Worm (Caenorhabditis elegans) whole organism, young adult: ENCODE data around the gene nsy-4.

Experiments
- D2030.7 ChIP-seq: fragments of 200-800 bp; sonication (Bioruptor generic); IDR thresholded peaks from 2 replicates; pipeline ENCODE4 v1.3.6; 2022; ENCODE audit warnings: missing genetic modification reagents, missing genetic modification characterization, missing compliant biosample characterization
- F10E7.11 ChIP-seq: sonication (generic microtip); optimal IDR thresholded peaks from 2 replicates; lab custom pipeline; 2017; ENCODE audit warnings: mild to moderate bottlenecking, missing genetic modification characterization, moderate library complexity, missing compliant biosample characterization
- F23B12.7 ChIP-seq: sonication (generic microtip); optimal IDR thresholded peaks from 2 replicates; lab custom pipeline; 2017; ENCODE audit warnings: missing genetic modification characterization, mild to moderate bottlenecking, missing compliant biosample characterization, antibody characterized with exemption, moderate library complexity; ENCODE audit not compliant: insufficient read depth
- F37B4.10 ChIP-seq: fragments of 200-800 bp; sonication (Bioruptor generic); IDR thresholded peaks from 2 replicates; pipeline ENCODE4 v1.3.6; 2022; ENCODE audit warnings: missing genetic modification characterization, missing compliant biosample characterization
- F49E8.2 ChIP-seq: sonication (generic microtip); optimal IDR thresholded peaks from 3 replicates; lab custom pipeline; 2017; ENCODE audit warnings: missing genetic modification characterization, mild to moderate bottlenecking, missing compliant biosample characterization, antibody characterized with exemption, moderate library complexity; ENCODE audit not compliant: insufficient read depth
- F57A8.1 ChIP-seq: fragments of 200-800 bp; sonication (Bioruptor generic); optimal IDR thresholded peaks from 2 replicates; lab custom pipeline; 2018; ENCODE audit warnings: mild to moderate bottlenecking, missing genetic modification characterization, moderate library complexity, missing compliant biosample characterization
- K11D2.4 ChIP-seq: fragments of 200-800 bp; sonication (Bioruptor generic); IDR thresholded peaks from 2 replicates; pipeline ENCODE4 v1.3.6; 2022; ENCODE audit warnings: missing genetic modification reagents, missing genetic modification characterization, missing compliant biosample characterization
- ZK185.1 ChIP-seq: sonication (generic microtip); optimal IDR thresholded peaks from 2 replicates; lab custom pipeline; 2016; ENCODE audit warnings: mild to moderate bottlenecking, missing genetic modification characterization, missing compliant biosample characterization; ENCODE audit not compliant: poor library complexity, severe bottlenecking
- akir-1 ChIP-seq: fragments of 200-800 bp; sonication (Bioruptor generic); optimal IDR thresholded peaks from 2 replicates; lab custom pipeline; 2018; ENCODE audit warnings: mild to moderate bottlenecking, missing genetic modification characterization, moderate library complexity, missing compliant biosample characterization
- athp-1 ChIP-seq: sonication (generic microtip); optimal IDR thresholded peaks from 2 replicates; lab custom pipeline; 2017; ENCODE audit warnings: mild to moderate bottlenecking, missing genetic modification characterization, missing compliant biosample characterization
- attf-3 ChIP-seq: fragments of 200-800 bp; sonication (Bioruptor generic); conservative IDR thresholded peaks from 2 replicates; pipeline ENCODE4 v1.3.6; 2022; ENCODE audit warnings: missing genetic modification reagents, missing genetic modification characterization, missing compliant biosample characterization
- attf-6 ChIP-seq: fragments of 200-800 bp; sonication (Bioruptor generic); IDR thresholded peaks from 2 replicates; pipeline ENCODE4 v1.3.6; 2022; ENCODE audit warnings: missing genetic modification reagents, missing genetic modification characterization, missing compliant biosample characterization
- ccch-3 ChIP-seq: fragments of 200-800 bp; sonication (Bioruptor generic); optimal IDR thresholded peaks from 2 replicates; lab custom pipeline; 2018; ENCODE audit warnings: mild to moderate bottlenecking, missing genetic modification characterization, missing compliant biosample characterization
- ceh-91 ChIP-seq: fragments of 200-800 bp; sonication (Bioruptor generic); IDR thresholded peaks from 2 replicates; pipeline ENCODE4 v1.3.6; 2022; ENCODE audit warnings: missing genetic modification reagents, missing genetic modification characterization, missing compliant biosample characterization
- egl-44 ChIP-seq: fragments of 200-800 bp; sonication (Bioruptor generic); IDR thresholded peaks from 2 replicates; pipeline ENCODE4 v1.3.6; 2022; ENCODE audit warnings: missing genetic modification reagents, missing genetic modification characterization, missing compliant biosample characterization
- egrh-3 ChIP-seq: fragments of 200-800 bp; sonication (Bioruptor generic); IDR thresholded peaks from 2 replicates; pipeline ENCODE4 v1.3.6; 2022; ENCODE audit warnings: missing genetic modification reagents, missing genetic modification characterization, missing compliant biosample characterization
- ets-4 ChIP-seq: fragments of 200-800 bp; sonication (Bioruptor generic); optimal IDR thresholded peaks from 2 replicates; lab custom pipeline; 2018; ENCODE audit warnings: mild to moderate bottlenecking, missing genetic modification characterization, missing compliant biosample characterization
- hmg-1.2 ChIP-seq: fragments of 200-800 bp; sonication (Bioruptor generic); IDR thresholded peaks from 2 replicates; pipeline ENCODE4 v1.3.6; 2022; ENCODE audit warnings: missing genetic modification reagents, missing genetic modification characterization, missing compliant biosample characterization
- hsf-1 ChIP-seq: fragments of 200-800 bp; sonication (Bioruptor generic); IDR thresholded peaks from 2 replicates; pipeline ENCODE4 v1.3.6; 2022; ENCODE audit warnings: missing genetic modification reagents, missing genetic modification characterization, missing compliant biosample characterization
- let-526 ChIP-seq: fragments of 200-800 bp; sonication (Bioruptor generic); IDR thresholded peaks from 2 replicates; pipeline ENCODE4 v1.3.6; 2022; ENCODE audit warnings: missing genetic modification reagents, missing genetic modification characterization, missing compliant biosample characterization
- let-607 ChIP-seq, 2 experiments: fragments of 200-800 bp in 1 of 2; sonication (Bioruptor generic) in 1 of 2; sonication (generic microtip) in 1 of 2; optimal IDR thresholded peaks; 2 replicates each; lab custom pipeline; 2016 to 2018; ENCODE audit warnings: mild to moderate bottlenecking in 2 of 2, missing compliant biosample characterization in 2 of 2, missing genetic modification characterization in 2 of 2, moderate library complexity in 2 of 2, missing genotype in 1 of 2
- lin-40 ChIP-seq: sonication (generic microtip); optimal IDR thresholded peaks from 2 replicates; lab custom pipeline; 2016; ENCODE audit warnings: missing genetic modification characterization, mild to moderate bottlenecking, missing compliant biosample characterization, missing genotype, missing genetic modification reagents
- lir-1 ChIP-seq: fragments of 200-800 bp; sonication (Bioruptor generic); conservative IDR thresholded peaks from 2 replicates; pipeline ENCODE4 v1.3.6; 2022; ENCODE audit warnings: missing genetic modification reagents, missing genetic modification characterization, missing compliant biosample characterization
- lsl-1 ChIP-seq: fragments of 200-800 bp; sonication (Bioruptor generic); optimal IDR thresholded peaks from 2 replicates; lab custom pipeline; 2018; ENCODE audit warnings: mild to moderate bottlenecking, missing genetic modification characterization, moderate library complexity, missing compliant biosample characterization
- madf-3 ChIP-seq: fragments of 200-800 bp; sonication (Bioruptor generic); IDR thresholded peaks from 2 replicates; pipeline ENCODE4 v1.3.6; 2022; ENCODE audit warnings: missing genetic modification reagents, missing genetic modification characterization, missing compliant biosample characterization
- madf-8 ChIP-seq: fragments of 200-800 bp; sonication (Bioruptor generic); conservative IDR thresholded peaks from 2 replicates; pipeline ENCODE4 v1.3.6; 2022; ENCODE audit warnings: missing genetic modification reagents, missing genetic modification characterization, missing compliant biosample characterization
- mcd-1 ChIP-seq: fragments of 200-800 bp; sonication (Bioruptor generic); IDR thresholded peaks from 2 replicates; pipeline ENCODE4 v1.3.6; 2022; ENCODE audit warnings: missing genetic modification reagents, missing genetic modification characterization, missing compliant biosample characterization
- mel-28 ChIP-seq: sonication (generic microtip); optimal IDR thresholded peaks from 2 replicates; lab custom pipeline; 2016; ENCODE audit warnings: borderline replicate concordance, mild to moderate bottlenecking, missing genetic modification characterization, missing compliant biosample characterization
- mxl-1 ChIP-seq: sonication (generic microtip); optimal IDR thresholded peaks from 2 replicates; lab custom pipeline; 2016; ENCODE audit warnings: missing genetic modification characterization, missing compliant biosample characterization
- nhr-120 ChIP-seq: fragments of 200-800 bp; sonication (Bioruptor generic); IDR thresholded peaks from 2 replicates; pipeline ENCODE4 v1.3.6; 2022; ENCODE audit warnings: missing genetic modification characterization, missing compliant biosample characterization
- nhr-27 ChIP-seq: fragments of 200-800 bp; sonication (Bioruptor generic); optimal IDR thresholded peaks from 2 replicates; lab custom pipeline; 2018; ENCODE audit warnings: mild to moderate bottlenecking, missing genetic modification characterization, moderate library complexity, missing compliant biosample characterization
- nhr-80 ChIP-seq: sonication (generic microtip); optimal IDR thresholded peaks from 2 replicates; lab custom pipeline; 2016; ENCODE audit warnings: missing genetic modification characterization, missing compliant biosample characterization
- pbrm-1 ChIP-seq: fragments of 200-800 bp; sonication (Bioruptor generic); IDR thresholded peaks from 2 replicates; pipeline ENCODE4 v1.3.6; 2022; ENCODE audit warnings: missing genetic modification reagents, missing genetic modification characterization, missing compliant biosample characterization
- pha-4 ChIP-seq: fragments of 150-350 bp; sonication (generic microtip); optimal IDR thresholded peaks from 2 replicates; lab custom pipeline; 2014; ENCODE audit warnings: missing biosample characterization, missing genetic modification reagents, missing genetic modification characterization
- repo-1 ChIP-seq: sonication (generic microtip); optimal IDR thresholded peaks from 2 replicates; lab custom pipeline; 2017; ENCODE audit warnings: mild to moderate bottlenecking, missing genetic modification characterization, missing compliant biosample characterization
- sdz-38 ChIP-seq: sonication (generic microtip); optimal IDR thresholded peaks from 2 replicates; lab custom pipeline; 2016; ENCODE audit warnings: missing genotype, missing genetic modification characterization, missing compliant biosample characterization
- snpc-1.1 ChIP-seq: sonication (generic microtip); optimal IDR thresholded peaks from 2 replicates; lab custom pipeline; 2017; ENCODE audit warnings: missing genetic modification characterization, mild to moderate bottlenecking, missing compliant biosample characterization, antibody characterized with exemption, moderate library complexity, missing genotype, missing genetic modification reagents; ENCODE audit not compliant: insufficient read depth
- snpc-1.3 ChIP-seq: sonication (generic microtip); optimal IDR thresholded peaks from 2 replicates; lab custom pipeline; 2017; ENCODE audit warnings: missing genetic modification characterization, mild to moderate bottlenecking, missing compliant biosample characterization, antibody characterized with exemption, moderate library complexity, missing genotype, missing genetic modification reagents; ENCODE audit not compliant: insufficient read depth
- snpc-3.4 ChIP-seq: sonication (generic microtip); optimal IDR thresholded peaks from 2 replicates; lab custom pipeline; 2017; ENCODE audit warnings: missing genetic modification characterization, mild to moderate bottlenecking, missing compliant biosample characterization, antibody characterized with exemption, moderate library complexity, missing genotype, missing genetic modification reagents
- somi-1 ChIP-seq: fragments of 200-800 bp; sonication (Bioruptor generic); optimal IDR thresholded peaks from 2 replicates; lab custom pipeline; 2018; ENCODE audit warnings: mild to moderate bottlenecking, missing genetic modification characterization, missing compliant biosample characterization
- tbx-9 ChIP-seq: sonication (generic microtip); optimal IDR thresholded peaks from 2 replicates; lab custom pipeline; 2016; ENCODE audit warnings: borderline replicate concordance, missing genetic modification characterization, inconsistent platforms, missing compliant biosample characterization
- unc-62 ChIP-seq: fragments of 150-350 bp; optimal IDR thresholded peaks from 2 replicates; lab custom pipeline; 2014; ENCODE audit warnings: missing biosample characterization, missing genetic modification reagents, missing genetic modification characterization
- ztf-22 ChIP-seq: fragments of 200-800 bp; sonication (Bioruptor generic); optimal IDR thresholded peaks from 2 replicates; lab custom pipeline; 2018; ENCODE audit warnings: mild to moderate bottlenecking, missing genetic modification characterization, moderate library complexity, missing compliant biosample characterization
- ztf-26 ChIP-seq: sonication (generic microtip); optimal IDR thresholded peaks from 2 replicates; lab custom pipeline; 2017; ENCODE audit warnings: missing genetic modification characterization, missing compliant biosample characterization
- ztf-28 ChIP-seq: fragments of 200-800 bp; sonication (Bioruptor generic); IDR thresholded peaks from 2 replicates; pipeline ENCODE4 v1.3.6; 2022; ENCODE audit warnings: missing genetic modification reagents, missing genetic modification characterization, missing compliant biosample characterization
- ztf-3 ChIP-seq: fragments of 200-800 bp; sonication (Bioruptor generic); optimal IDR thresholded peaks from 2 replicates; lab custom pipeline; 2018; ENCODE audit warnings: mild to moderate bottlenecking, missing genetic modification characterization, missing compliant biosample characterization

Gene nsy-4

ce11 chrIV:2313721-2314683 is 9.1 kb upstream of the nsy-4 start, which contains the start of gene vha-11 (continued):
- TF ChIP-seq madf-3 (no peak), egrh-3 (GFP tag; lab: Robert Waterston, UW) (no peak), ztf-22 (GFP tag; lab: Kevin White, UChicago) (no peak), attf-3 (no peak), F37B4.10 (GFP tag; lab: Robert Waterston, UW) (no peak), unc-62 (GFP tag; lab: Kevin White, UChicago) (no peak), F57A8.1 (GFP tag; lab: Kevin White, UChicago) (no peak), K11D2.4 (GFP tag; lab: Robert Waterston, UW) (no peak; the same call in 1 of the 2 replicates), F10E7.11 (tag; lab: Kevin White, UChicago) (no peak), somi-1 (GFP tag; lab: Kevin White, UChicago) (no peak), nhr-120 (GFP tag; lab: Robert Waterston, UW) (no peak), lir-1 (GFP tag; lab: Robert Waterston, UW) (no peak), let-526 (GFP tag; lab: Robert Waterston, UW) (no peak), ztf-26 (tag; lab: Kevin White, UChicago) (peak; percentile 32), hmg-1.2 (GFP tag; lab: Robert Waterston, UW) (no peak), nhr-80 (tag; lab: Kevin White, UChicago) (no peak), sdz-38 (tag; lab: Kevin White, UChicago) (no peak), F23B12.7 (tag; lab: Kevin White, UChicago) (no peak), lin-40 (tag; lab: Kevin White, UChicago) (no peak), snpc-3.4 (tag; lab: Kevin White, UChicago) (no peak), egl-44 (GFP tag; lab: Robert Waterston, UW) (0 out of 2 replicates have a peak, but pooled peaks have one; percentile 19), mcd-1 (GFP tag; lab: Robert Waterston, UW) (peak; percentile 78), ceh-91 (GFP tag; lab: Robert Waterston, UW) (no peak), tbx-9 (tag; lab: Kevin White, UChicago) (no peak), ztf-28 (GFP tag; lab: Robert Waterston, UW) (no peak), ZK185.1 (tag; lab: Kevin White, UChicago) (no peak), mxl-1 (tag; lab: Kevin White, UChicago) (no peak), ets-4 (GFP tag; lab: Kevin White, UChicago) (no peak), akir-1 (GFP tag; lab: Kevin White, UChicago) (no peak), attf-6 (GFP tag; lab: Robert Waterston, UW) (no peak), let-607 (tag; optimal IDR thresholded peaks at IDR 0.05; lab: Kevin White, UChicago) (peak in 1 of 2 experiments; percentile 12), snpc-1.3 (tag; lab: Kevin White, UChicago) (no peak), mel-28 (tag; lab: Kevin White, UChicago) (no peak), pha-4 (tag; lab: Kevin White, UChicago) (no peak), pbrm-1 (no peak), ztf-3 (GFP tag; lab: Kevin White, UChicago) (no peak), madf-8 (GFP tag; lab: Robert Waterston, UW) (no peak), lsl-1 (no peak), D2030.7 (GFP tag; lab: Robert Waterston, UW) (no peak), F49E8.2 (no peak), nhr-27 (tag; lab: Kevin White, UChicago) (no peak), ccch-3 (no peak), repo-1 (tag; lab: Kevin White, UChicago) (no peak), hsf-1 (GFP tag; lab: Robert Waterston, UW) (no peak), athp-1 (tag; lab: Kevin White, UChicago) (peak; percentile 64), snpc-1.1 (no peak)
